Worm (Caenorhabditis elegans): Measurements from ENCODE around the gene C25F9.16.

- TF ChIP-seq sptf-1 (tag; optimal IDR thresholded peaks at IDR 0.05) (no peak), unc-39 (tag; optimal IDR thresholded peaks at IDR 0.05) (no peak)
Observed at ce11 chrV:19433806-19434437, at the start of gene C25F9.16.
